Fruit fly (Drosophila melanogaster) whole organism, embryonic: ENCODE data around the gene CG42781.

Experiments used
- Awh ChIP-seq: fragments of 200-800 bp; sonication (Bioruptor generic); IDR thresholded peaks from 2 replicates; pipeline ENCODE4, ENCODE4 v1.3.6; 2022; ENCODE audit warnings: missing biosample characterization, missing genetic modification characterization
- CG10366 ChIP-seq: fragments of 200-800 bp; sonication (Bioruptor generic); IDR thresholded peaks from 2 replicates; pipeline ENCODE4 v1.3.6; 2022; ENCODE audit warnings: missing biosample characterization, missing genetic modification characterization
- CG10565 ChIP-seq: fragments of 200-800 bp; sonication (Bioruptor generic); optimal IDR thresholded peaks from 3 replicates; lab custom pipeline; 2016; ENCODE audit warnings: missing biosample characterization, mild to moderate bottlenecking, missing genetic modification characterization
- CG13624 ChIP-seq: fragments of 200-800 bp; sonication (Bioruptor generic); optimal IDR thresholded peaks from 2 replicates; lab custom pipeline; 2016; ENCODE audit warnings: missing biosample characterization, missing genetic modification characterization
- CG14441 ChIP-seq: fragments of 200-800 bp; sonication (Bioruptor generic); IDR thresholded peaks from 2 replicates; pipeline ENCODE4 v1.3.6; 2022; ENCODE audit warnings: missing biosample characterization, missing genetic modification characterization
- CG1647 ChIP-seq: fragments of 200-800 bp; sonication (Bioruptor generic); optimal IDR thresholded peaks from 3 replicates; lab custom pipeline; 2016; ENCODE audit warnings: missing biosample characterization, missing genetic modification characterization
- CG17361 ChIP-seq: fragments of 200-800 bp; sonication (Bioruptor generic); IDR thresholded peaks from 3 replicates; pipeline ENCODE4 v1.3.6; 2022; ENCODE audit warnings: missing biosample characterization, missing genetic modification characterization
- CG17612 ChIP-seq: fragments of 200-800 bp; sonication (Bioruptor generic); IDR thresholded peaks from 2 replicates; pipeline ENCODE4 v1.3.6; 2022; ENCODE audit warnings: missing biosample characterization, missing genetic modification characterization
- CG17829 ChIP-seq: fragments of 200-800 bp; optimal IDR thresholded peaks from 2 replicates; lab custom pipeline; 2019; ENCODE audit warnings: missing biosample characterization, mild to moderate bottlenecking, missing genetic modification characterization, moderate library complexity
- CG17912 ChIP-seq: fragments of 200-800 bp; sonication (Bioruptor generic); optimal IDR thresholded peaks from 2 replicates; lab custom pipeline; 2018; ENCODE audit warnings: missing biosample characterization, mild to moderate bottlenecking, missing genetic modification characterization
- CG1792 ChIP-seq: fragments of 200-800 bp; sonication (Bioruptor generic); optimal IDR thresholded peaks from 2 replicates; lab custom pipeline; 2016; ENCODE audit warnings: missing biosample characterization, missing genetic modification characterization
- CG18262 ChIP-seq: fragments of 200-800 bp; optimal IDR thresholded peaks from 3 replicates; lab custom pipeline; 2019; ENCODE audit warnings: missing biosample characterization, mild to moderate bottlenecking, missing genetic modification characterization, moderate library complexity
- CG32772 ChIP-seq: fragments of 200-800 bp; sonication (Bioruptor generic); IDR thresholded peaks from 2 replicates; pipeline ENCODE4 v1.3.6; 2022; ENCODE audit warnings: missing biosample characterization, missing genetic modification characterization
- CG3838 ChIP-seq: fragments of 200-800 bp; sonication (Bioruptor generic); optimal IDR thresholded peaks from 3 replicates; lab custom pipeline; 2016; ENCODE audit warnings: missing biosample characterization, missing genetic modification characterization
- CG4617 ChIP-seq: fragments of 200-800 bp; sonication (Bioruptor generic); optimal IDR thresholded peaks from 3 replicates; lab custom pipeline; 2016; ENCODE audit warnings: missing biosample characterization, missing genetic modification characterization, borderline replicate concordance
- CG7987 ChIP-seq: fragments of 200-800 bp; sonication (Bioruptor generic); optimal IDR thresholded peaks from 2 replicates; lab custom pipeline; 2018; ENCODE audit warnings: missing biosample characterization, mild to moderate bottlenecking, missing genetic modification characterization, moderate library complexity
- CG8388 ChIP-seq: fragments of 200-800 bp; sonication (Bioruptor generic); optimal IDR thresholded peaks from 2 replicates; lab custom pipeline; 2019; ENCODE audit warnings: missing biosample characterization, mild to moderate bottlenecking, missing genetic modification characterization, moderate library complexity
- CHES-1-like ChIP-seq: fragments of 200-800 bp; sonication (Bioruptor generic); optimal IDR thresholded peaks from 2 replicates; lab custom pipeline; 2016; ENCODE audit warnings: missing biosample characterization, missing genetic modification characterization
- Dref ChIP-seq: fragments of 200-800 bp; sonication (Bioruptor generic); IDR thresholded peaks from 2 replicates; pipeline ENCODE4 v1.3.6; 2022; ENCODE audit warnings: missing biosample characterization, missing genetic modification characterization
- Drgx ChIP-seq: fragments of 200-800 bp; sonication (Bioruptor generic); IDR thresholded peaks from 2 replicates; pipeline ENCODE4 v1.3.6; 2022; ENCODE audit warnings: missing biosample characterization, missing genetic modification characterization
- Hey ChIP-seq: fragments of 200-800 bp; sonication (Bioruptor generic); optimal IDR thresholded peaks from 3 replicates; lab custom pipeline; 2018; ENCODE audit warnings: missing biosample characterization, mild to moderate bottlenecking, missing genetic modification characterization
- Hr3 ChIP-seq: fragments of 200-800 bp; sonication (Bioruptor generic); optimal IDR thresholded peaks from 3 replicates; lab custom pipeline; 2016; ENCODE audit warnings: missing biosample characterization, missing genetic modification characterization
- Lpt ChIP-seq: fragments of >200 bp; optimal IDR thresholded peaks from 2 replicates; lab custom pipeline; 2018; ENCODE audit warnings: missing biosample characterization, missing genetic modification characterization
- MBD-R2 ChIP-seq: fragments of 200-800 bp; sonication (Bioruptor generic); IDR thresholded peaks from 2 replicates; pipeline ENCODE4 v1.3.6; 2022; ENCODE audit warnings: missing biosample characterization, missing genetic modification characterization
- Mrtf ChIP-seq: fragments of 200-800 bp; sonication (Bioruptor generic); IDR thresholded peaks from 3 replicates; pipeline ENCODE4 v1.3.6; 2022; ENCODE audit warnings: missing biosample characterization, missing genetic modification characterization
- NC2β ChIP-seq: fragments of 200-800 bp; sonication (Bioruptor generic); optimal IDR thresholded peaks from 2 replicates; lab custom pipeline; 2016; ENCODE audit warnings: missing biosample characterization, missing genetic modification characterization
- Oaz ChIP-seq: fragments of 200-800 bp; sonication (Bioruptor generic); IDR thresholded peaks from 2 replicates; pipeline ENCODE4 v1.3.6; 2022; ENCODE audit warnings: missing biosample characterization, missing genetic modification characterization
- Oli ChIP-seq: fragments of 200-800 bp; sonication (Bioruptor generic); optimal IDR thresholded peaks from 2 replicates; lab custom pipeline; 2018; ENCODE audit warnings: missing biosample characterization, mild to moderate bottlenecking, missing genetic modification characterization, moderate library complexity
- Rx ChIP-seq: fragments of 200-800 bp; sonication (Bioruptor generic); IDR thresholded peaks from 2 replicates; pipeline ENCODE4 v1.3.6; 2022; ENCODE audit warnings: missing biosample characterization, missing genetic modification characterization
- Ssrp ChIP-seq: fragments of 200-800 bp; sonication (Bioruptor generic); optimal IDR thresholded peaks from 2 replicates; lab custom pipeline; 2018; ENCODE audit warnings: missing biosample characterization, mild to moderate bottlenecking, missing genetic modification characterization, moderate library complexity
- Tbp ChIP-seq: fragments of >200 bp; optimal IDR thresholded peaks from 2 replicates; lab custom pipeline; 2018; ENCODE audit warnings: missing biosample characterization, missing genetic modification characterization
- ash1 ChIP-seq: fragments of 200-800 bp; sonication (Bioruptor generic); optimal IDR thresholded peaks from 2 replicates; lab custom pipeline; 2018; ENCODE audit warnings: missing biosample characterization, mild to moderate bottlenecking, missing genetic modification characterization
- bab2 ChIP-seq: fragments of 200-800 bp; sonication (Bioruptor generic); optimal IDR thresholded peaks from 2 replicates; lab custom pipeline; 2016; ENCODE audit warnings: missing biosample characterization, missing genetic modification characterization
- chm ChIP-seq: fragments of 200-800 bp; sonication (Bioruptor generic); IDR thresholded peaks from 2 replicates; pipeline ENCODE4 v1.3.6; 2022; ENCODE audit warnings: missing biosample characterization, missing genetic modification characterization
- croc ChIP-seq: fragments of 200-800 bp; sonication (Bioruptor generic); conservative IDR thresholded peaks from 3 replicates; pipeline ENCODE4 v1.3.6; 2022; ENCODE audit warnings: missing biosample characterization, missing genetic modification characterization
- ems ChIP-seq: fragments of 200-800 bp; sonication (Bioruptor generic); optimal IDR thresholded peaks from 3 replicates; lab custom pipeline; 2016; ENCODE audit warnings: missing biosample characterization, missing genetic modification characterization
- eve ChIP-seq, 2 experiments: fragments of >200 bp; optimal IDR thresholded peaks; 2 replicates each; lab custom pipeline; 2017; ENCODE audit warnings: missing biosample characterization in 2 of 2, missing genetic modification characterization in 2 of 2
- fru ChIP-seq: fragments of >200 bp; optimal IDR thresholded peaks from 2 replicates; lab custom pipeline; 2017
- gcm ChIP-seq: fragments of 200-800 bp; sonication (Bioruptor generic); optimal IDR thresholded peaks from 2 replicates; lab custom pipeline; 2019; ENCODE audit warnings: missing biosample characterization, mild to moderate bottlenecking, missing genetic modification characterization, moderate library complexity
- gem ChIP-seq: fragments of 200-800 bp; sonication (Bioruptor generic); optimal IDR thresholded peaks from 2 replicates; lab custom pipeline; 2019; ENCODE audit warnings: missing biosample characterization, mild to moderate bottlenecking, missing genetic modification characterization, moderate library complexity
- gro ChIP-seq: fragments of 200-800 bp; sonication (Bioruptor generic); optimal IDR thresholded peaks from 2 replicates; lab custom pipeline; 2016; ENCODE audit warnings: missing biosample characterization, missing genetic modification characterization
- hb ChIP-seq: fragments of 200-800 bp; sonication (Bioruptor generic); IDR thresholded peaks from 3 replicates; pipeline ENCODE4 v1.3.6; 2022; ENCODE audit warnings: missing biosample characterization, missing genetic modification characterization; ENCODE audit not compliant: partially characterized antibody
- insv ChIP-seq, 2 experiments: fragments of 200-800 bp; sonication (Bioruptor generic); optimal IDR thresholded peaks; 3 replicates each; lab custom pipeline; 2016 to 2018; ENCODE audit warnings: missing biosample characterization in 2 of 2, missing genetic modification characterization in 2 of 2
- maf-S ChIP-seq: fragments of 200-800 bp; sonication (Bioruptor generic); optimal IDR thresholded peaks from 2 replicates; lab custom pipeline; 2016; ENCODE audit warnings: missing biosample characterization, missing genetic modification characterization
- pfk ChIP-seq: fragments of 200-800 bp; sonication (Bioruptor generic); optimal IDR thresholded peaks from 2 replicates; lab custom pipeline; 2018; ENCODE audit warnings: missing biosample characterization, mild to moderate bottlenecking, missing genetic modification characterization, moderate library complexity
- row ChIP-seq: fragments of 200-800 bp; sonication (Bioruptor generic); IDR thresholded peaks from 3 replicates; pipeline ENCODE4 v1.3.6; 2022; ENCODE audit warnings: missing biosample characterization, missing genetic modification characterization
- sens ChIP-seq: fragments of 200-800 bp; sonication (Bioruptor generic); peaks from one replicate; lab custom pipeline; 2016; ENCODE audit warnings: missing biosample characterization, missing genetic modification characterization
- sima ChIP-seq: fragments of 200-800 bp; sonication (Bioruptor generic); optimal IDR thresholded peaks from 2 replicates; lab custom pipeline; 2016; ENCODE audit warnings: missing biosample characterization, missing genetic modification characterization
- slp2 ChIP-seq: fragments of 200-800 bp; sonication (Bioruptor generic); optimal IDR thresholded peaks from 2 replicates; lab custom pipeline; 2016; ENCODE audit warnings: missing biosample characterization, missing genetic modification characterization
- sob ChIP-seq: fragments of 200-800 bp; sonication (Bioruptor generic); IDR thresholded peaks from 2 replicates; pipeline ENCODE4 v1.3.6; 2022; ENCODE audit warnings: missing biosample characterization, missing genetic modification characterization
- sug ChIP-seq: fragments of 200-800 bp; optimal IDR thresholded peaks from 2 replicates; lab custom pipeline; 2019; ENCODE audit warnings: missing biosample characterization, mild to moderate bottlenecking, missing genetic modification characterization, moderate library complexity
- tll ChIP-seq, 2 experiments: fragments of 200-800 bp in 1 of 2; fragments of >200 bp in 1 of 2; sonication (Bioruptor generic) in 1 of 2; optimal IDR thresholded peaks; 2 replicates each; lab custom pipeline; 2017 to 2019; ENCODE audit warnings: missing biosample characterization in 2 of 2, missing genetic modification characterization in 2 of 2, mild to moderate bottlenecking in 1 of 2, moderate library complexity in 1 of 2

CG42781 gene

DNA sequence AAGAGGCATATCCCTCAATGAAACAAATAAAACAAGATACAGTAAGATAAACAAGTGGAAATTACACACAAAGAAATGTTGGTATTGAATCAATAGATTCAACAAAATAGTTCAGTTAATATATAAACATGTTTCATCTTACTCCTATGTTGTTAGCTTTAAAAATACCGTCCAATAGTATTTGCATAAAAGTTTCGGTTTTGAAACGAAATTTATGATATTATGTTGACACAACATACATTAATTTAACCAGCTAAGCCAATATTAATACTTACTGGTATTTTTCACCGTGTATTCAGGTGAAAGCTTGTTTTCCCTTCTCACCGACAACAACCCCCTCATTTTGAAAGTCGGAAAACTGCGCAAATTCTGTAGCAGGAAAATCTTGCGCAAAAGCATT, 44.3 kb downstream of the CG42781 start (continued):
- peak; percentile 46 for TF ChIP-seq Hr3 (GFP tag; lab: Kevin White, UChicago)
- no peak for TF ChIP-seq CG32772 (GFP tag; lab: Robert Waterston, UW)
- peak; percentile 61 for TF ChIP-seq CG13624 (GFP tag; lab: Kevin White, UChicago)
- peak; percentile 42 for TF ChIP-seq sug
- TF ChIP-seq gro: peak; percentile 46
- no peak for TF ChIP-seq MBD-R2 (GFP tag; lab: Robert Waterston, UW)
- peak; percentile 36 for TF ChIP-seq CG7987 (GFP tag; lab: Kevin White, UChicago)
- no peak for TF ChIP-seq hb (GFP tag; lab: Robert Waterston, UW)
- TF ChIP-seq sob (GFP tag; lab: Robert Waterston, UW): peak; percentile 54
- peak; percentile 21 for TF ChIP-seq CG4617 (GFP tag; lab: Kevin White, UChicago)
- TF ChIP-seq slp2 (GFP tag; lab: Kevin White, UChicago): peak; percentile 10
- TF ChIP-seq eve (GFP tag; optimal IDR thresholded peaks at IDR 0.05; lab: Kevin White, UChicago): peak in 1 of 2 experiments; percentile 58
- no peak for TF ChIP-seq Dref
- no peak for TF ChIP-seq Lpt (GFP tag; lab: Kevin White, UChicago)
- TF ChIP-seq Tbp: no peak
- peak; percentile 60 for TF ChIP-seq CG8388 (GFP tag; lab: Kevin White, UChicago)
- peak; percentile 68; the same call in 1 of the 2 replicates for TF ChIP-seq Awh (GFP tag; lab: Robert Waterston, UW)
- no peak for TF ChIP-seq chm (GFP tag; lab: Robert Waterston, UW)
- no peak for TF ChIP-seq Rx (GFP tag; lab: Robert Waterston, UW)
- peak; percentile 74 for TF ChIP-seq row (GFP tag; lab: Robert Waterston, UW)
- no peak for TF ChIP-seq pfk (GFP tag; lab: Kevin White, UChicago)
- TF ChIP-seq CG10366 (GFP tag; lab: Robert Waterston, UW): peak; percentile 31
- no peak for TF ChIP-seq Drgx (GFP tag; lab: Robert Waterston, UW)
- TF ChIP-seq bab2: peak; percentile 62
- no peak for TF ChIP-seq NC2β (GFP tag; lab: Kevin White, UChicago)
- TF ChIP-seq CG1647 (GFP tag; lab: Kevin White, UChicago): peak; percentile 26
- no peak for TF ChIP-seq insv (GFP tag; optimal IDR thresholded peaks at IDR 0.05; lab: Kevin White, UChicago)
- TF ChIP-seq CHES-1-like (GFP tag; lab: Kevin White, UChicago): peak; percentile 55
- no peak for TF ChIP-seq ash1 (GFP tag; lab: Kevin White, UChicago)
- TF ChIP-seq CG3838 (GFP tag; lab: Kevin White, UChicago): no peak
- TF ChIP-seq CG1792 (GFP tag; lab: Kevin White, UChicago): no peak
- TF ChIP-seq gem (tag; lab: Kevin White, UChicago): peak; percentile 84
- TF ChIP-seq CG17612 (GFP tag; lab: Robert Waterston, UW): no peak
- TF ChIP-seq sima (GFP tag; lab: Kevin White, UChicago): no peak
- TF ChIP-seq Ssrp (tag; lab: Kevin White, UChicago): peak; percentile 47
- peak; percentile 33 for TF ChIP-seq maf-S (GFP tag; lab: Kevin White, UChicago)
- TF ChIP-seq Hey (tag; lab: Kevin White, UChicago): peak; percentile 3
- peak; percentile 73; the same call in 2 of the 3 replicates for TF ChIP-seq CG17361 (GFP tag; lab: Robert Waterston, UW)
- 0 out of 3 replicates have a peak, but pooled peaks have one; percentile 27 for TF ChIP-seq croc (GFP tag; lab: Robert Waterston, UW)
- peak; percentile 40 for TF ChIP-seq ems
- TF ChIP-seq Oli (tag; lab: Kevin White, UChicago): peak; percentile 64
- TF ChIP-seq fru (lab: Kevin White, UChicago): no peak
- TF ChIP-seq CG10565 (GFP tag; lab: Kevin White, UChicago): no peak
- peak; percentile 45; the same call in 1 of the 2 replicates for TF ChIP-seq CG14441
- TF ChIP-seq Oaz: 0 out of 2 replicates have a peak, but pooled peaks have one; percentile 14
- TF ChIP-seq sens: peak; percentile 90
- no peak for TF ChIP-seq CG17912
- 0 out of 3 replicates have a peak, but pooled peaks have one; percentile 42 for TF ChIP-seq Mrtf (GFP tag; lab: Robert Waterston, UW)
- peak; percentile 42 for TF ChIP-seq gcm (GFP tag; lab: Kevin White, UChicago)
- peak; percentile 48 for TF ChIP-seq CG17829
- TF ChIP-seq CG18262: peak; percentile 69
- TF ChIP-seq tll (GFP tag; optimal IDR thresholded peaks at IDR 0.05; lab: Kevin White, UChicago): no peak
